Fruit fly (Drosophila melanogaster) whole organism, embryonic: ENCODE measurements around the gene Acp98AB.

Experiments
- CG7357 ChIP-seq: fragments of 200-800 bp; sonication (Bioruptor generic); IDR thresholded peaks from 3 replicates; pipeline ENCODE4 v1.3.6; 2022; ENCODE audit warnings: missing biosample characterization, missing genetic modification characterization
- D19B ChIP-seq: fragments of 200-800 bp; sonication (Bioruptor generic); optimal IDR thresholded peaks from 2 replicates; lab custom pipeline; 2017; ENCODE audit warnings: missing biosample characterization, mild to moderate bottlenecking, missing genetic modification characterization
- Hmr ChIP-seq: fragments of 200-800 bp; sonication (Bioruptor generic); optimal IDR thresholded peaks from 3 replicates; lab custom pipeline; 2017; ENCODE audit warnings: mild to moderate bottlenecking, missing biosample characterization, missing genetic modification reagents, missing genetic modification characterization
- Med ChIP-seq: fragments of 200-800 bp; sonication (Bioruptor generic); peaks from one replicate; lab custom pipeline; 2016; ENCODE audit warnings: missing biosample characterization, missing genetic modification characterization, mild to moderate bottlenecking, inconsistent platforms, moderate library complexity
- eyg ChIP-seq: fragments of 200-800 bp; sonication (Bioruptor generic); optimal IDR thresholded peaks from 3 replicates; lab custom pipeline; 2016; ENCODE audit warnings: missing biosample characterization, missing genetic modification characterization

- no peak for TF ChIP-seq D19B (GFP tag; lab: Kevin White, UChicago)
- no peak for TF ChIP-seq Hmr (GFP tag; lab: Kevin White, UChicago)
- no peak for TF ChIP-seq eyg (GFP tag; lab: Kevin White, UChicago)
- TF ChIP-seq Med (GFP tag; lab: Kevin White, UChicago) = no peak
- no peak for TF ChIP-seq CG7357
These were observed 46.9 kb upstream of the Acp98AB start for dm6 chr3R:27647817-27648216.
